Fruit fly (Drosophila melanogaster): ENCODE data around the gene CG15579.
A peak's percentile ranks its signal among the peaks of the same experiment; 100 is the strongest.

CG15579 gene

DNA sequence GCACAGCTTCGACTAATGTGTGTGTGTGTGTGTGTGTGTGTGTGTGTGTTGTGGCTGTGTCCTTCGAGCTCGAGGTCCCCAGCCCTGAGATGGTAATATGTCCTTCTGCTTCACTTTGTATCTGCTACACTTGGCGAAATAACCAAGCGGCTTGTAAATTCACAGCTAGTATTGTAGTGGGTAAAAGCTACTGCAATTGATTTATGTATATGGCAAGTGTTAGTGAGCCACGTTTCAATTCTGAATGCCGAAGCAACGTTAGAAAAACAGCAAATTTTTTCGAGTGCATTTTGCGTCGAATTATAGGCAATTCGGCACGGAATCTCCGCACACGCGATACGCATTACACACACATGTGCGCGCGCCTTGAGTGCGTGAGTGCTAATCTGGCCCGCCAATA, 48.9 kb downstream of the CG15579 start (continued):
- TF ChIP-seq dmrt11E (tag; optimal IDR thresholded peaks at IDR 0.05) (peak; percentile 28), CG11456 (GFP tag; IDR thresholded peaks at IDR 0.05) (0 out of 3 replicates have a peak, but pooled peaks have one; percentile 31), Antp (GFP tag; optimal IDR thresholded peaks at IDR 0.05) (peak; percentile 59), NfI (GFP tag; optimal IDR thresholded peaks at IDR 0.05) (peak; percentile 53), lmd (GFP tag; IDR thresholded peaks at IDR 0.05) (peak; percentile 52), CG8924 (tag; optimal IDR thresholded peaks at IDR 0.05) (peak; percentile 39), Optix (GFP tag; IDR thresholded peaks at IDR 0.05) (peak; percentile 22; the same call in 1 of the 3 replicates), ATbp (GFP tag; optimal IDR thresholded peaks at IDR 0.05) (peak; percentile 45), Sry-β (GFP tag; optimal IDR thresholded peaks at IDR 0.05) (no peak), fd64A (GFP tag; optimal IDR thresholded peaks at IDR 0.05) (no peak), scrt (GFP tag; optimal IDR thresholded peaks at IDR 0.05) (peak; percentile 33), fd96Cb (tag; optimal IDR thresholded peaks at IDR 0.05) (peak; percentile 45), PHDP (tag; optimal IDR thresholded peaks at IDR 0.05) (peak; percentile 47), Sox102F (GFP tag; optimal IDR thresholded peaks at IDR 0.05) (peak; percentile 41), Ada2b (GFP tag; IDR thresholded peaks at IDR 0.05) (peak; percentile 33; the same call in 1 of the 2 replicates), tin (GFP tag; optimal IDR thresholded peaks at IDR 0.05) (peak; percentile 25), CG31224 (GFP tag; IDR thresholded peaks at IDR 0.05) (peak; percentile 29; the same call in 1 of the 2 replicates), CG9932 (GFP tag; IDR thresholded peaks at IDR 0.05) (0 out of 2 replicates have a peak, but pooled peaks have one; percentile 33), Hr39 (optimal IDR thresholded peaks at IDR 0.05) (no peak), chn (GFP tag; optimal IDR thresholded peaks at IDR 0.05) (peak; percentile 9), CG7745 (tag; optimal IDR thresholded peaks at IDR 0.05) (no peak), CG7786 (GFP tag; optimal IDR thresholded peaks at IDR 0.05) (peak; percentile 36), Elba2 (GFP tag; optimal IDR thresholded peaks at IDR 0.05) (no peak), HmgD (GFP tag; optimal IDR thresholded peaks at IDR 0.05) (no peak), CG17361 (GFP tag; IDR thresholded peaks at IDR 0.05) (peak; percentile 40; the same call in 1 of the 3 replicates), CG10147 (GFP tag; optimal IDR thresholded peaks at IDR 0.05) (peak; percentile 35), CG17612 (GFP tag; IDR thresholded peaks at IDR 0.05) (no peak), ewg (GFP tag; optimal IDR thresholded peaks at IDR 0.05) (peak; percentile 20), lab (GFP tag; optimal IDR thresholded peaks at IDR 0.05) (peak; percentile 74), Pdp1 (GFP tag; optimal IDR thresholded peaks at IDR 0.05) (peak in 1 of 2 experiments; percentile 47), Ptx1 (GFP tag; IDR thresholded peaks at IDR 0.05) (peak; percentile 47; the same call in 1 of the 2 replicates), ttk (GFP tag; IDR thresholded peaks at IDR 0.05) (peak; percentile 16; the same call in 1 of the 2 replicates), CG10654 (GFP tag; optimal IDR thresholded peaks at IDR 0.05) (no peak), bcd (GFP tag; optimal IDR thresholded peaks at IDR 0.05) (peak; percentile 51), CG14441 (GFP tag; IDR thresholded peaks at IDR 0.05) (peak; percentile 44; the same call in 1 of the 2 replicates), Aef1 (GFP tag; IDR thresholded peaks at IDR 0.05) (0 out of 3 replicates have a peak, but pooled peaks have one; percentile 23), Trl (optimal IDR thresholded peaks at IDR 0.05) (no peak), Trl (GFP tag; optimal IDR thresholded peaks at IDR 0.05) (peak; percentile 28), CG9609 (GFP tag; optimal IDR thresholded peaks at IDR 0.05) (peak; percentile 16), Hey (tag; optimal IDR thresholded peaks at IDR 0.05) (peak; percentile 22), mam (GFP tag; optimal IDR thresholded peaks at IDR 0.05) (peak; percentile 50), fu2 (GFP tag; optimal IDR thresholded peaks at IDR 0.05) (peak; percentile 13), CG13296 (GFP tag; optimal IDR thresholded peaks at IDR 0.05) (peak; percentile 32), Asciz (GFP tag; optimal IDR thresholded peaks at IDR 0.05) (peak; percentile 22)

Measured in whole organism, embryonic.